Fruit fly (Drosophila melanogaster) whole organism, embryonic: ENCODE results near the gene CG3040.

Source experiments
- ATbp ChIP-seq: fragments of 200-800 bp; sonication (Bioruptor generic); optimal IDR thresholded peaks from 2 replicates; lab custom pipeline; 2017; ENCODE audit warnings: missing biosample characterization, mild to moderate bottlenecking, missing genetic modification characterization, missing genetic modification reagents
- Atf3 ChIP-seq: fragments of 200-800 bp; sonication (Bioruptor generic); optimal IDR thresholded peaks from 3 replicates; lab custom pipeline; 2016; ENCODE audit warnings: missing biosample characterization, missing genetic modification characterization
- Atf6 ChIP-seq: fragments of 200-800 bp; sonication (Bioruptor generic); IDR thresholded peaks from 2 replicates; pipeline ENCODE4 v1.3.6; 2022; ENCODE audit warnings: missing biosample characterization, missing genetic modification characterization
- CG10267 ChIP-seq: fragments of 200-800 bp; sonication (Bioruptor generic); optimal IDR thresholded peaks from 2 replicates; lab custom pipeline; 2018; ENCODE audit warnings: missing biosample characterization, mild to moderate bottlenecking, missing genetic modification characterization, moderate library complexity
- CG10462 ChIP-seq: fragments of 200-800 bp; sonication (Bioruptor generic); optimal IDR thresholded peaks from 2 replicates; lab custom pipeline; 2016; ENCODE audit warnings: missing biosample characterization, missing genetic modification characterization
- CG10543 ChIP-seq: fragments of 200-800 bp; sonication (Bioruptor generic); optimal IDR thresholded peaks from 3 replicates; lab custom pipeline; 2017; ENCODE audit warnings: missing biosample characterization, mild to moderate bottlenecking, missing genetic modification characterization, moderate library complexity
- CG11696 ChIP-seq: fragments of 200-800 bp; sonication (Bioruptor generic); IDR thresholded peaks from 2 replicates; pipeline ENCODE4 v1.3.6; 2022; ENCODE audit warnings: missing biosample characterization, missing genetic modification characterization
- CG11723 ChIP-seq: fragments of 200-800 bp; sonication (Bioruptor generic); optimal IDR thresholded peaks from 2 replicates; lab custom pipeline; 2017; ENCODE audit warnings: missing biosample characterization, mild to moderate bottlenecking, missing genetic modification characterization
- CG12104 ChIP-seq: fragments of 200-800 bp; sonication (Bioruptor generic); optimal IDR thresholded peaks from 3 replicates; lab custom pipeline; 2016; ENCODE audit warnings: missing biosample characterization, missing genetic modification characterization
- CG1233 ChIP-seq: fragments of 200-800 bp; sonication (Bioruptor generic); optimal IDR thresholded peaks from 4 replicates; lab custom pipeline; 2018; ENCODE audit warnings: missing biosample characterization, mild to moderate bottlenecking, missing genetic modification characterization
- CG12744 ChIP-seq: fragments of 200-800 bp; sonication (Bioruptor generic); optimal IDR thresholded peaks from 2 replicates; lab custom pipeline; 2016; ENCODE audit warnings: missing biosample characterization, missing genetic modification characterization
- CG12942 ChIP-seq: fragments of 200-800 bp; sonication (Bioruptor generic); optimal IDR thresholded peaks from 3 replicates; lab custom pipeline; 2016; ENCODE audit warnings: missing biosample characterization, missing genetic modification characterization
- CG13287 ChIP-seq: fragments of 200-800 bp; sonication (Bioruptor generic); IDR thresholded peaks from 2 replicates; pipeline ENCODE4 v1.3.6; 2022; ENCODE audit warnings: missing biosample characterization, missing genetic modification characterization; ENCODE audit not compliant: partially characterized antibody
- CG14667 ChIP-seq: fragments of 200-800 bp; sonication (Bioruptor generic); IDR thresholded peaks from 2 replicates; pipeline ENCODE4 v1.3.6; 2022; ENCODE audit warnings: missing biosample characterization, missing genetic modification characterization
- CG15601 ChIP-seq: fragments of 200-800 bp; sonication (Bioruptor generic); optimal IDR thresholded peaks from 3 replicates; lab custom pipeline; 2019; ENCODE audit warnings: missing biosample characterization, mild to moderate bottlenecking, missing genetic modification characterization, moderate library complexity
- CG15696 ChIP-seq: fragments of 200-800 bp; sonication (Bioruptor generic); optimal IDR thresholded peaks from 2 replicates; lab custom pipeline; 2019; ENCODE audit warnings: missing biosample characterization, mild to moderate bottlenecking, missing genetic modification characterization, moderate library complexity
- CG16863 ChIP-seq: fragments of 200-800 bp; sonication (Bioruptor generic); optimal IDR thresholded peaks from 3 replicates; lab custom pipeline; 2016; ENCODE audit warnings: missing biosample characterization, missing genetic modification characterization
- CG17328 ChIP-seq: fragments of 200-800 bp; sonication (Bioruptor generic); IDR thresholded peaks from 2 replicates; pipeline ENCODE4 v1.3.6; 2022; ENCODE audit warnings: missing biosample characterization, missing genetic modification characterization
- CG17802 ChIP-seq: fragments of 200-800 bp; sonication (Bioruptor generic); optimal IDR thresholded peaks from 2 replicates; lab custom pipeline; 2018; ENCODE audit warnings: missing biosample characterization, mild to moderate bottlenecking, missing genetic modification characterization, moderate library complexity
- CG2120 ChIP-seq: fragments of 200-800 bp; sonication (Bioruptor generic); optimal IDR thresholded peaks from 3 replicates; lab custom pipeline; 2016; ENCODE audit warnings: missing biosample characterization, missing genetic modification characterization
- CG32772 ChIP-seq: fragments of 200-800 bp; sonication (Bioruptor generic); IDR thresholded peaks from 2 replicates; pipeline ENCODE4 v1.3.6; 2022; ENCODE audit warnings: missing biosample characterization, missing genetic modification characterization
- CG4424 ChIP-seq: fragments of 200-800 bp; sonication (Bioruptor generic); optimal IDR thresholded peaks from 3 replicates; lab custom pipeline; 2016; ENCODE audit warnings: missing biosample characterization, missing genetic modification characterization
- CG6175 ChIP-seq: fragments of 200-800 bp; sonication (Bioruptor generic); IDR thresholded peaks from 3 replicates; pipeline ENCODE4 v1.3.6; 2022; ENCODE audit warnings: missing biosample characterization, missing genetic modification characterization
- CG6765 ChIP-seq: fragments of 200-800 bp; sonication (Bioruptor generic); optimal IDR thresholded peaks from 3 replicates; lab custom pipeline; 2017; ENCODE audit warnings: missing biosample characterization, mild to moderate bottlenecking, missing genetic modification characterization
- CG6791 ChIP-seq: fragments of 200-800 bp; sonication (Bioruptor generic); IDR thresholded peaks from 3 replicates; pipeline ENCODE4 v1.3.6; 2022; ENCODE audit warnings: missing biosample characterization, missing genetic modification characterization; ENCODE audit not compliant: partially characterized antibody
- CG6813 ChIP-seq: fragments of 200-800 bp; sonication (Bioruptor generic); optimal IDR thresholded peaks from 2 replicates; lab custom pipeline; 2017; ENCODE audit warnings: missing biosample characterization, missing genetic modification characterization, mild to moderate bottlenecking, moderate library complexity, missing genetic modification reagents
- CG8089 ChIP-seq: fragments of 200-800 bp; sonication (Bioruptor generic); optimal IDR thresholded peaks from 3 replicates; lab custom pipeline; 2016; ENCODE audit warnings: missing biosample characterization, missing genetic modification characterization
- Dbx ChIP-seq: fragments of 200-800 bp; sonication (Bioruptor generic); IDR thresholded peaks from 3 replicates; pipeline ENCODE4 v1.3.6; 2022; ENCODE audit warnings: missing biosample characterization, missing genetic modification characterization
- Drgx ChIP-seq: fragments of 200-800 bp; sonication (Bioruptor generic); IDR thresholded peaks from 2 replicates; pipeline ENCODE4 v1.3.6; 2022; ENCODE audit warnings: missing biosample characterization, missing genetic modification characterization
- Gsc ChIP-seq: fragments of 200-800 bp; sonication (Bioruptor generic); IDR thresholded peaks from 2 replicates; pipeline ENCODE4 v1.3.6; 2022; ENCODE audit warnings: missing biosample characterization, missing genetic modification characterization
- Hmx ChIP-seq: fragments of 200-800 bp; sonication (Bioruptor generic); optimal IDR thresholded peaks from 2 replicates; lab custom pipeline; 2016; ENCODE audit warnings: missing biosample characterization, missing genetic modification characterization
- Kr ChIP-seq: fragments of 200-800 bp; sonication (Bioruptor generic); optimal IDR thresholded peaks from 2 replicates; lab custom pipeline; 2017; ENCODE audit warnings: missing biosample characterization, mild to moderate bottlenecking, missing genetic modification characterization
- NC2β ChIP-seq: fragments of 200-800 bp; sonication (Bioruptor generic); optimal IDR thresholded peaks from 2 replicates; lab custom pipeline; 2016; ENCODE audit warnings: missing biosample characterization, missing genetic modification characterization
- Rfx ChIP-seq: fragments of 200-800 bp; sonication (Bioruptor generic); IDR thresholded peaks from 2 replicates; pipeline ENCODE4 v1.3.6; 2022; ENCODE audit warnings: missing biosample characterization, missing genetic modification characterization
- Sox100B ChIP-seq: fragments of 200-800 bp; sonication (Bioruptor generic); optimal IDR thresholded peaks from 3 replicates; lab custom pipeline; 2018; ENCODE audit warnings: missing biosample characterization, mild to moderate bottlenecking, missing genetic modification characterization
- Stat92E ChIP-seq, 3 experiments: fragments of >200 bp in 2 of 3; fragments of 200-800 bp in 1 of 3; sonication (Bioruptor generic) in 1 of 3; optimal IDR thresholded peaks; 2 replicates each; lab custom pipeline; 2017 to 2019; ENCODE audit warnings: missing biosample characterization in 3 of 3, missing genetic modification characterization in 3 of 3, mild to moderate bottlenecking in 1 of 3, moderate library complexity in 1 of 3
- cg ChIP-seq: fragments of 200-800 bp; sonication (Bioruptor generic); optimal IDR thresholded peaks from 3 replicates; lab custom pipeline; 2019; ENCODE audit warnings: missing biosample characterization, mild to moderate bottlenecking, missing genetic modification characterization, moderate library complexity
- chinmo ChIP-seq: fragments of 200-800 bp; sonication (Bioruptor generic); IDR thresholded peaks from 4 replicates; pipeline ENCODE4 v1.3.6; 2022; ENCODE audit warnings: missing biosample characterization, missing genetic modification characterization; ENCODE audit not compliant: partially characterized antibody
- ci ChIP-seq: fragments of 200-800 bp; sonication (Bioruptor generic); IDR thresholded peaks from 3 replicates; pipeline ENCODE4 v1.3.6; 2022; ENCODE audit warnings: missing biosample characterization, missing genetic modification characterization
- cwo ChIP-seq: fragments of 200-800 bp; sonication (Bioruptor generic); optimal IDR thresholded peaks from 3 replicates; lab custom pipeline; 2017; ENCODE audit warnings: missing biosample characterization, missing genetic modification characterization, mild to moderate bottlenecking, moderate library complexity, missing genetic modification reagents
- ems ChIP-seq: fragments of 200-800 bp; sonication (Bioruptor generic); optimal IDR thresholded peaks from 3 replicates; lab custom pipeline; 2016; ENCODE audit warnings: missing biosample characterization, missing genetic modification characterization
- esg ChIP-seq: fragments of 200-800 bp; sonication (Bioruptor generic); conservative IDR thresholded peaks from 2 replicates; pipeline ENCODE4 v1.3.6; 2022; ENCODE audit warnings: missing biosample characterization, missing genetic modification characterization
- gcm ChIP-seq: fragments of 200-800 bp; sonication (Bioruptor generic); optimal IDR thresholded peaks from 2 replicates; lab custom pipeline; 2019; ENCODE audit warnings: missing biosample characterization, mild to moderate bottlenecking, missing genetic modification characterization, moderate library complexity
- gro ChIP-seq: fragments of 200-800 bp; sonication (Bioruptor generic); optimal IDR thresholded peaks from 2 replicates; lab custom pipeline; 2016; ENCODE audit warnings: missing biosample characterization, missing genetic modification characterization
- hth ChIP-seq: fragments of >200 bp; optimal IDR thresholded peaks from 2 replicates; lab custom pipeline; 2017; ENCODE audit warnings: inconsistent platforms
- ranshi ChIP-seq: fragments of 200-800 bp; sonication (Bioruptor generic); IDR thresholded peaks from 2 replicates; pipeline ENCODE4 v1.3.6; 2022; ENCODE audit warnings: missing biosample characterization, missing genetic modification characterization
- scrt ChIP-seq: fragments of 200-800 bp; sonication (Bioruptor generic); optimal IDR thresholded peaks from 2 replicates; lab custom pipeline; 2018; ENCODE audit warnings: missing biosample characterization, mild to moderate bottlenecking, missing genetic modification characterization, moderate library complexity
- twi ChIP-seq: fragments of 200-800 bp; optimal IDR thresholded peaks from 2 replicates; lab custom pipeline; 2019; ENCODE audit warnings: missing biosample characterization, mild to moderate bottlenecking, missing genetic modification characterization, moderate library complexity
- vvl ChIP-seq: fragments of 200-800 bp; sonication (Bioruptor generic); IDR thresholded peaks from 2 replicates; pipeline ENCODE4 v1.3.6; 2022; ENCODE audit warnings: missing biosample characterization, missing genetic modification characterization

The CG3040 gene

DNA sequence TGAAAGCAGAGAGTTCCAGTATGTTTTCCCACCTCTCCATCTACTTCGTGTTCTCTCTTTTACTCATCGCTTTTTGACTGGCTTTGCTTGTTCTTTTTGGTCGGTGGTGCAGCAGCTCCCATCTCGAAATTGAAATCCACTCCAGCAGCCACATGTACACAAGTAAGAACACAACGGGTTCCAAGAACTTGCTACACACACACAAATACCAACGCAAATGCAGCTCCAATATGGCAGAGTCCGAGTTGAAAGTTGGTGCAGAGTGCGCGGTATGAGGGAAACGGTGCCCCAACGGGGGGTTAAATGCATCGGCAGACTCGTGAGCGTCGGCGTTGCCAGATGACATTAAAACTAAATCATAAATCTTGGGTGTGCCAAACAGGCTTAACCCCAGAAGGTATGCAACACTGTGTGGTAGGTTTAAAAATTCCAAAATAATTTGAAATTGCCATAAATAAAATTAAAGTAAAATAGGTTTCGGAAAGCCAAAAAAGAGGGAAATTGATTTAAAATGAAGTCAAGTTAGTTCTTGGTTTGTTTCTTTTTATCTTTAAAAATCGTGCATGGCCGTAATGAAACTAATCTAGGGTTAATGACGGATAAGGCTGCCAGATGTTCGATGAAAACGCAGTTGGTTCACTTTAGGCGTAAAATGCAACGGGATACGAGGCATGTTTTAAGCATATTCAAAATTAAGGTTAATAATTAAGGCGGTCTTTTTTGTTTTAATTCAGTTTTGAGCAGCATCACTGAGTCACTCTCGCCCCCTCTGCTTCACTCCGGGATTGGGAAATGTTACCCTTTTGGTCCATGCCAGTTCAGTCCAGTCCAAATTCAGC, 24.7 kb upstream of the CG3040 start (continued):
- TF ChIP-seq Rfx, result no peak
- TF ChIP-seq CG10267, result peak; percentile 11
- no peak for TF ChIP-seq esg (GFP tag; lab: Robert Waterston, UW)
- TF ChIP-seq CG12744 (GFP tag; lab: Kevin White, UChicago), result no peak
- no peak for TF ChIP-seq CG2120
- peak; percentile 22; the same call in 1 of the 2 replicates for TF ChIP-seq CG17328 (GFP tag; lab: Robert Waterston, UW)
- TF ChIP-seq CG15696, result peak; percentile 7
- no peak for TF ChIP-seq CG10543 (GFP tag; lab: Kevin White, UChicago)
- no peak for TF ChIP-seq CG6175
- no peak for TF ChIP-seq hth
- TF ChIP-seq Gsc, result no peak
- no peak for TF ChIP-seq CG11723 (GFP tag; lab: Kevin White, UChicago)
- TF ChIP-seq chinmo (GFP tag; lab: Robert Waterston, UW), result no peak
- no peak for TF ChIP-seq CG8089 (GFP tag; lab: Kevin White, UChicago)
- TF ChIP-seq ATbp (GFP tag; lab: Kevin White, UChicago), result peak; percentile 6
- TF ChIP-seq Dbx, result no peak
- TF ChIP-seq ci (GFP tag; lab: Robert Waterston, UW), result peak; percentile 23; the same call in 1 of the 3 replicates
- no peak for TF ChIP-seq CG11696 (GFP tag; lab: Robert Waterston, UW)
- no peak for TF ChIP-seq CG13287 (GFP tag; lab: Robert Waterston, UW)
- TF ChIP-seq Stat92E (GFP tag; optimal IDR thresholded peaks at IDR 0.05; lab: Kevin White, UChicago), result peak in 1 of 3 experiments; percentile 96
- no peak for TF ChIP-seq CG1233 (GFP tag; lab: Kevin White, UChicago)
- no peak for TF ChIP-seq CG6813 (GFP tag; lab: Kevin White, UChicago)
- TF ChIP-seq CG17802, result peak; percentile 6
- peak; percentile 50 for TF ChIP-seq Sox100B
- no peak for TF ChIP-seq CG14667 (GFP tag; lab: Robert Waterston, UW)
- no peak for TF ChIP-seq cwo
- no peak for TF ChIP-seq CG6765 (GFP tag; lab: Kevin White, UChicago)
- TF ChIP-seq cg, result peak; percentile 54
- TF ChIP-seq CG32772 (GFP tag; lab: Robert Waterston, UW), result no peak
- TF ChIP-seq CG10462 (GFP tag; lab: Kevin White, UChicago), result no peak
- TF ChIP-seq CG12942 (GFP tag; lab: Kevin White, UChicago), result no peak
- TF ChIP-seq NC2β (GFP tag; lab: Kevin White, UChicago), result no peak
- peak; percentile 85 for TF ChIP-seq Drgx
- TF ChIP-seq vvl (GFP tag; lab: Robert Waterston, UW), result no peak
- no peak for TF ChIP-seq Atf6 (GFP tag; lab: Robert Waterston, UW)
- peak; percentile 2 for TF ChIP-seq CG12104 (GFP tag; lab: Kevin White, UChicago)
- peak; percentile 31 for TF ChIP-seq CG16863
- TF ChIP-seq Hmx (GFP tag; lab: Kevin White, UChicago), result no peak
- TF ChIP-seq gcm (GFP tag; lab: Kevin White, UChicago), result no peak
- no peak for TF ChIP-seq gro (GFP tag; lab: Kevin White, UChicago)
- TF ChIP-seq CG15601 (tag; lab: Kevin White, UChicago), result peak; percentile 55
- TF ChIP-seq CG6791, result peak; percentile 70; the same call in 2 of the 3 replicates
- no peak for TF ChIP-seq scrt (GFP tag; lab: Kevin White, UChicago)
- no peak for TF ChIP-seq ems (GFP tag; lab: Kevin White, UChicago)
- 0 out of 2 replicates have a peak, but pooled peaks have one; percentile 11 for TF ChIP-seq ranshi
- peak; percentile 41 for TF ChIP-seq twi (tag; lab: Kevin White, UChicago)
- peak; percentile 46 for TF ChIP-seq Kr
- TF ChIP-seq Atf3 (GFP tag; lab: Kevin White, UChicago), result no peak
- peak; percentile 47 for TF ChIP-seq CG4424 (GFP tag; lab: Kevin White, UChicago)
